Fruit fly (Drosophila melanogaster): ENCODE measurements around the gene CG2256.

- TF ChIP-seq psq (optimal IDR thresholded peaks at IDR 0.05) (no peak), h (optimal IDR thresholded peaks at IDR 0.05) (no peak)
These were observed 23.8 kb downstream of the CG2256 start for dm6 chrX:8063223-8063674.

All from Kc167 (cell line).